Fruit fly (Drosophila melanogaster) whole organism, embryonic: ENCODE measurements around the gene CG1640.

Experiments used
- Atf-2 ChIP-seq: fragments of 200-800 bp; sonication (Bioruptor generic); optimal IDR thresholded peaks from 2 replicates; lab custom pipeline; 2016; ENCODE audit warnings: missing biosample characterization, missing genetic modification characterization
- CG10366 ChIP-seq: fragments of 200-800 bp; sonication (Bioruptor generic); IDR thresholded peaks from 2 replicates; pipeline ENCODE4 v1.3.6; 2022; ENCODE audit warnings: missing biosample characterization, missing genetic modification characterization
- CG10543 ChIP-seq: fragments of 200-800 bp; sonication (Bioruptor generic); optimal IDR thresholded peaks from 3 replicates; lab custom pipeline; 2017; ENCODE audit warnings: missing biosample characterization, mild to moderate bottlenecking, missing genetic modification characterization, moderate library complexity
- CG12155 ChIP-seq: fragments of 200-800 bp; sonication (Bioruptor generic); optimal IDR thresholded peaks from 3 replicates; lab custom pipeline; 2016; ENCODE audit warnings: missing biosample characterization, missing genetic modification characterization
- CG13296 ChIP-seq: fragments of 200-800 bp; sonication (Bioruptor generic); optimal IDR thresholded peaks from 3 replicates; lab custom pipeline; 2018; ENCODE audit warnings: missing biosample characterization, mild to moderate bottlenecking, missing genetic modification characterization
- CG16813 ChIP-seq: fragments of 200-800 bp; sonication (Bioruptor generic); IDR thresholded peaks from 3 replicates; pipeline ENCODE4 v1.3.6; 2022; ENCODE audit warnings: missing biosample characterization, missing genetic modification characterization; ENCODE audit not compliant: partially characterized antibody
- CG17328 ChIP-seq: fragments of 200-800 bp; sonication (Bioruptor generic); IDR thresholded peaks from 2 replicates; pipeline ENCODE4 v1.3.6; 2022; ENCODE audit warnings: missing biosample characterization, missing genetic modification characterization
- CG17568 ChIP-seq: fragments of 200-800 bp; sonication (Bioruptor generic); optimal IDR thresholded peaks from 2 replicates; lab custom pipeline; 2018; ENCODE audit warnings: missing biosample characterization, mild to moderate bottlenecking, missing genetic modification characterization, moderate library complexity
- CG17912 ChIP-seq: fragments of 200-800 bp; sonication (Bioruptor generic); optimal IDR thresholded peaks from 2 replicates; lab custom pipeline; 2018; ENCODE audit warnings: missing biosample characterization, mild to moderate bottlenecking, missing genetic modification characterization
- CG2712 ChIP-seq: fragments of 200-800 bp; optimal IDR thresholded peaks from 3 replicates; lab custom pipeline; 2019; ENCODE audit warnings: missing biosample characterization, mild to moderate bottlenecking, missing genetic modification characterization, moderate library complexity
- CG30403 ChIP-seq: fragments of 200-800 bp; sonication (Bioruptor generic); optimal IDR thresholded peaks from 3 replicates; lab custom pipeline; 2016; ENCODE audit warnings: missing biosample characterization, missing genetic modification characterization
- CG31388 ChIP-seq: fragments of 200-800 bp; sonication (Bioruptor generic); optimal IDR thresholded peaks from 2 replicates; lab custom pipeline; 2016; ENCODE audit warnings: missing biosample characterization, missing genetic modification characterization
- CG33213 ChIP-seq: fragments of 200-800 bp; sonication (Bioruptor generic); optimal IDR thresholded peaks from 3 replicates; lab custom pipeline; 2016; ENCODE audit warnings: missing biosample characterization, missing genetic modification characterization
- CG3726 ChIP-seq: fragments of 200-800 bp; sonication (Bioruptor generic); IDR thresholded peaks from 3 replicates; pipeline ENCODE4, ENCODE4 v1.3.6; 2022; ENCODE audit warnings: missing biosample characterization, missing genetic modification characterization
- CG4820 ChIP-seq: fragments of 200-800 bp; sonication (Bioruptor generic); optimal IDR thresholded peaks from 3 replicates; lab custom pipeline; 2016; ENCODE audit warnings: missing biosample characterization, missing genetic modification characterization
- CG6254 ChIP-seq: fragments of 200-800 bp; sonication (Bioruptor generic); optimal IDR thresholded peaks from 3 replicates; lab custom pipeline; 2017; ENCODE audit warnings: mild to moderate bottlenecking, missing biosample characterization, missing genetic modification reagents, missing genetic modification characterization
- CG8281 ChIP-seq: fragments of 200-800 bp; sonication (Bioruptor generic); optimal IDR thresholded peaks from 2 replicates; lab custom pipeline; 2018; ENCODE audit warnings: missing biosample characterization, mild to moderate bottlenecking, missing genetic modification characterization, moderate library complexity
- CG8290 ChIP-seq, 3 experiments: fragments of 200-800 bp; sonication (Bioruptor generic); optimal IDR thresholded peaks; 2 replicates each; lab custom pipeline; 2016 to 2019; ENCODE audit warnings: missing biosample characterization in 3 of 3, missing genetic modification characterization in 3 of 3, mild to moderate bottlenecking in 2 of 3, moderate library complexity in 1 of 3
- CG8765 ChIP-seq: fragments of 200-800 bp; sonication (Bioruptor generic); IDR thresholded peaks from 2 replicates; pipeline ENCODE4 v1.3.6; 2022; ENCODE audit warnings: missing biosample characterization, missing genetic modification characterization
- CG9727 ChIP-seq: fragments of 200-800 bp; sonication (Bioruptor generic); optimal IDR thresholded peaks from 3 replicates; lab custom pipeline; 2017; ENCODE audit warnings: missing biosample characterization, mild to moderate bottlenecking, missing genetic modification characterization
- Deaf1 ChIP-seq: fragments of 200-800 bp; optimal IDR thresholded peaks from 3 replicates; lab custom pipeline; 2019; ENCODE audit warnings: missing biosample characterization, mild to moderate bottlenecking, missing genetic modification characterization, moderate library complexity
- Drgx ChIP-seq: fragments of 200-800 bp; sonication (Bioruptor generic); IDR thresholded peaks from 2 replicates; pipeline ENCODE4 v1.3.6; 2022; ENCODE audit warnings: missing biosample characterization, missing genetic modification characterization
- ERR ChIP-seq: fragments of 200-800 bp; sonication (Bioruptor generic); optimal IDR thresholded peaks from 2 replicates; lab custom pipeline; 2016; ENCODE audit warnings: missing biosample characterization, missing genetic modification characterization
- Fer2 ChIP-seq: fragments of 200-800 bp; sonication (Bioruptor generic); optimal IDR thresholded peaks from 2 replicates; lab custom pipeline; 2018; ENCODE audit warnings: missing biosample characterization, mild to moderate bottlenecking, missing genetic modification characterization, moderate library complexity
- GATAe ChIP-seq: fragments of 200-800 bp; sonication (Bioruptor generic); conservative IDR thresholded peaks from 2 replicates; pipeline ENCODE4 v1.3.6; 2022; ENCODE audit warnings: missing biosample characterization, missing genetic modification characterization
- HmgD ChIP-seq: fragments of 200-800 bp; sonication (Bioruptor generic); optimal IDR thresholded peaks from 3 replicates; lab custom pipeline; 2016; ENCODE audit warnings: missing biosample characterization, missing genetic modification characterization
- Hmr ChIP-seq: fragments of 200-800 bp; sonication (Bioruptor generic); optimal IDR thresholded peaks from 3 replicates; lab custom pipeline; 2017; ENCODE audit warnings: mild to moderate bottlenecking, missing biosample characterization, missing genetic modification reagents, missing genetic modification characterization
- Hr39 ChIP-seq: fragments of >200 bp; optimal IDR thresholded peaks from 2 replicates; lab custom pipeline; 2017
- Nf-YA ChIP-seq: fragments of 200-800 bp; sonication (Bioruptor generic); IDR thresholded peaks from 2 replicates; pipeline ENCODE4 v1.3.6; 2022; ENCODE audit warnings: missing biosample characterization, missing genetic modification characterization
- Oaz ChIP-seq: fragments of 200-800 bp; sonication (Bioruptor generic); IDR thresholded peaks from 2 replicates; pipeline ENCODE4 v1.3.6; 2022; ENCODE audit warnings: missing biosample characterization, missing genetic modification characterization
- Poxn ChIP-seq: fragments of 200-800 bp; sonication (Bioruptor generic); IDR thresholded peaks from 2 replicates; pipeline ENCODE4 v1.3.6; 2022; ENCODE audit warnings: missing biosample characterization, missing genetic modification characterization
- ac ChIP-seq: fragments of 200-800 bp; sonication (Bioruptor generic); optimal IDR thresholded peaks from 3 replicates; lab custom pipeline; 2017; ENCODE audit warnings: missing biosample characterization, mild to moderate bottlenecking, missing genetic modification characterization
- amos ChIP-seq: fragments of 200-800 bp; sonication (Bioruptor generic); IDR thresholded peaks from 2 replicates; pipeline ENCODE4 v1.3.6; 2022; ENCODE audit warnings: missing biosample characterization, missing genetic modification characterization; ENCODE audit not compliant: partially characterized antibody
- chinmo ChIP-seq: fragments of 200-800 bp; sonication (Bioruptor generic); IDR thresholded peaks from 4 replicates; pipeline ENCODE4 v1.3.6; 2022; ENCODE audit warnings: missing biosample characterization, missing genetic modification characterization; ENCODE audit not compliant: partially characterized antibody
- dan ChIP-seq: fragments of 200-800 bp; sonication (Bioruptor generic); IDR thresholded peaks from 2 replicates; pipeline ENCODE4 v1.3.6; 2022; ENCODE audit warnings: missing biosample characterization, missing genetic modification characterization
- dmrt99B ChIP-seq: fragments of 200-800 bp; sonication (Bioruptor generic); optimal IDR thresholded peaks from 2 replicates; lab custom pipeline; 2018; ENCODE audit warnings: missing biosample characterization, mild to moderate bottlenecking, missing genetic modification characterization, moderate library complexity
- eve ChIP-seq, 2 experiments: fragments of >200 bp; optimal IDR thresholded peaks; 2 replicates each; lab custom pipeline; 2017; ENCODE audit warnings: missing biosample characterization in 2 of 2, missing genetic modification characterization in 2 of 2
- lbe ChIP-seq: fragments of 200-800 bp; sonication (Bioruptor generic); optimal IDR thresholded peaks from 2 replicates; lab custom pipeline; 2016; ENCODE audit warnings: missing biosample characterization, mild to moderate bottlenecking, missing genetic modification characterization
- lilli ChIP-seq: fragments of 200-800 bp; sonication (Bioruptor generic); optimal IDR thresholded peaks from 3 replicates; lab custom pipeline; 2016; ENCODE audit warnings: missing biosample characterization, missing genetic modification characterization
- nerfin-1 ChIP-seq: fragments of 200-800 bp; sonication (Bioruptor generic); optimal IDR thresholded peaks from 3 replicates; lab custom pipeline; 2019; ENCODE audit warnings: missing biosample characterization, mild to moderate bottlenecking, missing genetic modification characterization, moderate library complexity
- p53 ChIP-seq: fragments of 200-800 bp; sonication (Bioruptor generic); optimal IDR thresholded peaks from 2 replicates; lab custom pipeline; 2016; ENCODE audit warnings: missing biosample characterization, missing genetic modification characterization
- repo ChIP-seq: fragments of 200-800 bp; sonication (Bioruptor generic); optimal IDR thresholded peaks from 2 replicates; lab custom pipeline; 2016; ENCODE audit warnings: missing biosample characterization, missing genetic modification characterization
- sens ChIP-seq: fragments of 200-800 bp; sonication (Bioruptor generic); peaks from one replicate; lab custom pipeline; 2016; ENCODE audit warnings: missing biosample characterization, missing genetic modification characterization
- seq ChIP-seq: fragments of 200-800 bp; sonication (Bioruptor generic); IDR thresholded peaks from 2 replicates; pipeline ENCODE4 v1.3.6; 2022; ENCODE audit warnings: missing biosample characterization, missing genetic modification characterization
- sr ChIP-seq: fragments of 200-800 bp; sonication (Bioruptor generic); IDR thresholded peaks from 3 replicates; pipeline ENCODE4 v1.3.6; 2022; ENCODE audit warnings: missing biosample characterization, missing genetic modification characterization
- stc ChIP-seq: fragments of 200-800 bp; sonication (Bioruptor generic); IDR thresholded peaks from 2 replicates; pipeline ENCODE4 v1.3.6; 2022; ENCODE audit warnings: missing biosample characterization, missing genetic modification characterization
- sug ChIP-seq: fragments of 200-800 bp; optimal IDR thresholded peaks from 2 replicates; lab custom pipeline; 2019; ENCODE audit warnings: missing biosample characterization, mild to moderate bottlenecking, missing genetic modification characterization, moderate library complexity
- tna ChIP-seq: fragments of 200-800 bp; sonication (Bioruptor generic); IDR thresholded peaks from 2 replicates; pipeline ENCODE4 v1.3.6; 2022; ENCODE audit warnings: missing biosample characterization, missing genetic modification characterization; ENCODE audit not compliant: partially characterized antibody
- vvl ChIP-seq: fragments of 200-800 bp; sonication (Bioruptor generic); IDR thresholded peaks from 2 replicates; pipeline ENCODE4 v1.3.6; 2022; ENCODE audit warnings: missing biosample characterization, missing genetic modification characterization

The CG1640 gene

dm6 chrX:13395988-13396377 is 25.6 kb downstream of the CG1640 start (continued):
- TF ChIP-seq nerfin-1 (tag; lab: Kevin White, UChicago) (no peak), CG8290 (GFP tag; optimal IDR thresholded peaks at IDR 0.05; lab: Kevin White, UChicago) (no peak), CG8290 (tag; optimal IDR thresholded peaks at IDR 0.05; lab: Kevin White, UChicago) (peak in 1 of 2 experiments; percentile 50), vvl (GFP tag; lab: Robert Waterston, UW) (no peak), Oaz (GFP tag; lab: Robert Waterston, UW) (no peak), p53 (no peak), CG10543 (peak; percentile 86), Deaf1 (tag; lab: Kevin White, UChicago) (peak; percentile 93), sug (tag; lab: Kevin White, UChicago) (peak; percentile 100), amos (GFP tag; lab: Robert Waterston, UW) (peak; percentile 30; the same call in 1 of the 2 replicates)

DNA sequence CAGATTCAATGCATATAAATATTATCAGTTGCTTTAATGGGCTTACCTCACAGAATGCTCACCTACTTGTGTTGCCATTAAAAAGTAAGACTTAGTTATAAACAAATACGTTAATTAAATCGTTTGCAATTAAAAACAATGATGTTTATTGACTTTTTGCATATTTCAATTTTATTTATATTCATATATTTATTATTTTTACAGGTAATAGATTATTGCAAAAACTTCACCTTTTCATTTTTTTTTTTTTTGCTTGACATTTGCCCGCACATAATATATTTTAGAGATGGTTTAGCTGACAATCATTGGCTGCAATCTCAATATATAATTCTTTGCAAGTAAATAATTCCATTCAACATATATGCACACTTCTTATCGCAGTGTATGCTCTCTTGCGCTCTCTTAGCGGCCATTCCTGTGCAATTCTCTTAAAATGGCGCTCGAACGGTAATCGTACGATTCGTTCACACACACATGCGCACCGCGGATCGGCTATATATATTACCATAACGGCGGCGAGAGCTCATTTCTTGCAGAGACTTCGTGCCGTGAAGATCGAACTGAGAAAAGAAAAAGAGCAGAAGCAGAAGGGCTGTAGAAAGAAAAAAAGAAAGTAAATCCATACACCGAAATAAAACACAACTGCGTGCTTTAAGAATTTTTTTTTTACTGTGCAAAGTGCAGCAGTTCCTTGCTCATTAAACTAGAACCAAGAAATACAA is 26.1 kb downstream of the CG1640 start, which contains the start of gene Bcat:
TSS of gene Bcat (plus strand) at position 522 of the 722 bp plus-strand sequence.
- peak; percentile 31 for TF ChIP-seq CG8281
- TF ChIP-seq CG8765 (GFP tag; lab: Robert Waterston, UW), result no peak
- peak; percentile 35; the same call in 1 of the 2 replicates for TF ChIP-seq CG10366 (GFP tag; lab: Robert Waterston, UW)
- TF ChIP-seq Poxn (GFP tag; lab: Robert Waterston, UW), result peak; percentile 30; the same call in 1 of the 2 replicates
- TF ChIP-seq Nf-YA, result no peak
- no peak for TF ChIP-seq CG33213 (GFP tag; lab: Kevin White, UChicago)
- TF ChIP-seq lbe (GFP tag; lab: Kevin White, UChicago), result peak; percentile 18
- no peak for TF ChIP-seq Drgx (GFP tag; lab: Robert Waterston, UW)
- TF ChIP-seq CG17328 (GFP tag; lab: Robert Waterston, UW), result peak; percentile 26; the same call in 1 of the 2 replicates
- peak; percentile 43 for TF ChIP-seq lilli (GFP tag; lab: Kevin White, UChicago)
- TF ChIP-seq sr (GFP tag; lab: Robert Waterston, UW), result no peak
- peak; percentile 28 for TF ChIP-seq Atf-2 (GFP tag; lab: Kevin White, UChicago)
- TF ChIP-seq ac (GFP tag; lab: Kevin White, UChicago), result no peak
- peak; percentile 57 for TF ChIP-seq Fer2 (tag; lab: Kevin White, UChicago)
- TF ChIP-seq stc (GFP tag; lab: Robert Waterston, UW), result 0 out of 2 replicates have a peak, but pooled peaks have one; percentile 49
- peak; percentile 68; the same call in 1 of the 4 replicates for TF ChIP-seq chinmo (GFP tag; lab: Robert Waterston, UW)
- no peak for TF ChIP-seq CG12155 (GFP tag; lab: Kevin White, UChicago)
- TF ChIP-seq CG2712, result peak; percentile 60
- peak; percentile 45; the same call in 1 of the 2 replicates for TF ChIP-seq GATAe (GFP tag; lab: Robert Waterston, UW)
- TF ChIP-seq CG17568 (GFP tag; lab: Kevin White, UChicago), result no peak
- TF ChIP-seq Hmr, result peak; percentile 83
- TF ChIP-seq repo (GFP tag; lab: Kevin White, UChicago), result no peak
- TF ChIP-seq Hr39, result no peak
- TF ChIP-seq CG31388 (GFP tag; lab: Kevin White, UChicago), result no peak
- TF ChIP-seq CG9727, result peak; percentile 85
- TF ChIP-seq CG4820 (GFP tag; lab: Kevin White, UChicago), result peak; percentile 36
- no peak for TF ChIP-seq CG16813 (GFP tag; lab: Robert Waterston, UW)
- no peak for TF ChIP-seq tna (GFP tag; lab: Robert Waterston, UW)
- no peak for TF ChIP-seq CG17912 (GFP tag; lab: Kevin White, UChicago)
- no peak; the same call in 1 of the 2 replicates for TF ChIP-seq seq (GFP tag; lab: Robert Waterston, UW)
- no peak for TF ChIP-seq CG3726
- peak; percentile 82 for TF ChIP-seq CG30403 (GFP tag; lab: Kevin White, UChicago)
- TF ChIP-seq HmgD, result no peak
- peak; percentile 80 for TF ChIP-seq dmrt99B (tag; lab: Kevin White, UChicago)
- no peak for TF ChIP-seq ERR (GFP tag; lab: Kevin White, UChicago)
- no peak for TF ChIP-seq eve (GFP tag; optimal IDR thresholded peaks at IDR 0.05; lab: Kevin White, UChicago)
- TF ChIP-seq CG6254, result no peak
- TF ChIP-seq sens (GFP tag; lab: Kevin White, UChicago), result peak; percentile 84
- peak; percentile 69 for TF ChIP-seq CG13296 (GFP tag; lab: Kevin White, UChicago)
- TF ChIP-seq dan (GFP tag; lab: Robert Waterston, UW), result no peak
